Fruit fly (Drosophila melanogaster): Measurements from ENCODE around the gene CG45066.

Gene CG45066

dm6 chr3L:3071675-3072583 lies 39.1 kb downstream of the CG45066 start:
- TF ChIP-seq fd96Ca (GFP tag; IDR thresholded peaks at IDR 0.05) (no peak; the same call in 2 of the 3 replicates), Snoo (tag; optimal IDR thresholded peaks at IDR 0.05) (no peak), EcR (GFP tag; optimal IDR thresholded peaks at IDR 0.05) (no peak), CG8159 (tag; optimal IDR thresholded peaks at IDR 0.05) (peak; percentile 51), CG4496 (GFP tag; IDR thresholded peaks at IDR 0.05) (no peak), CG32121 (GFP tag; IDR thresholded peaks at IDR 0.05) (no peak), CG10348 (GFP tag; IDR thresholded peaks at IDR 0.05) (no peak), gl (tag; optimal IDR thresholded peaks at IDR 0.05) (no peak), CG8301 (tag; optimal IDR thresholded peaks at IDR 0.05) (peak; percentile 14), CG14655 (GFP tag; optimal IDR thresholded peaks at IDR 0.05) (peak; percentile 48), D1 (tag; optimal IDR thresholded peaks at IDR 0.05) (peak; percentile 61), Pif1B (GFP tag; optimal IDR thresholded peaks at IDR 0.05) (peak; percentile 25), CG15710 (tag; optimal IDR thresholded peaks at IDR 0.05) (peak; percentile 19), CG17806 (tag; optimal IDR thresholded peaks at IDR 0.05) (peak; percentile 58), rn (GFP tag; IDR thresholded peaks at IDR 0.05) (no peak), CG9948 (tag; optimal IDR thresholded peaks at IDR 0.05) (peak; percentile 69), CG12605 (GFP tag; IDR thresholded peaks at IDR 0.05) (0 out of 2 replicates have a peak, but pooled peaks have one; percentile 27), Ets98B (GFP tag; IDR thresholded peaks at IDR 0.05) (no peak; the same call in 1 of the 2 replicates), CG34367 (tag; optimal IDR thresholded peaks at IDR 0.05) (peak; percentile 16), CG13204 (GFP tag; optimal IDR thresholded peaks at IDR 0.05) (peak; percentile 19), Pif1A (GFP tag; optimal IDR thresholded peaks at IDR 0.05) (peak; percentile 48)

dm6 chr3L:3070274-3071204 lies 40.5 kb downstream of the CG45066 start, which contains the start of the genes CG32486 and PAN3:
Gene CG32486, minus strand, starts transcription at chr3L:3070839.
Gene PAN3, plus strand, starts transcription at chr3L:3071133.
- TF ChIP-seq CG17806 (tag; optimal IDR thresholded peaks at IDR 0.05) = no peak
- no peak for TF ChIP-seq CG10348 (GFP tag; IDR thresholded peaks at IDR 0.05)
- TF ChIP-seq gl (tag; optimal IDR thresholded peaks at IDR 0.05) = peak; percentile 10
- peak; percentile 49 for TF ChIP-seq EcR (GFP tag; optimal IDR thresholded peaks at IDR 0.05)
- peak; percentile 42 for TF ChIP-seq CG13204 (GFP tag; optimal IDR thresholded peaks at IDR 0.05)
- TF ChIP-seq CG34367 (tag; optimal IDR thresholded peaks at IDR 0.05) = peak; percentile 16
- TF ChIP-seq D1 (tag; optimal IDR thresholded peaks at IDR 0.05) = no peak
- TF ChIP-seq Ets98B (GFP tag; IDR thresholded peaks at IDR 0.05) = peak; percentile 36; the same call in 1 of the 2 replicates
- no peak for TF ChIP-seq Pif1B (GFP tag; optimal IDR thresholded peaks at IDR 0.05)
- TF ChIP-seq CG12605 (GFP tag; IDR thresholded peaks at IDR 0.05) = peak; percentile 28
- TF ChIP-seq Pif1A (GFP tag; optimal IDR thresholded peaks at IDR 0.05) = no peak
- TF ChIP-seq rn (GFP tag; IDR thresholded peaks at IDR 0.05) = no peak
- peak; percentile 7 for TF ChIP-seq CG15710 (tag; optimal IDR thresholded peaks at IDR 0.05)
- peak; percentile 26 for TF ChIP-seq CG8159 (tag; optimal IDR thresholded peaks at IDR 0.05)
- no peak for TF ChIP-seq Snoo (tag; optimal IDR thresholded peaks at IDR 0.05)
- 0 out of 3 replicates have a peak, but pooled peaks have one; percentile 48 for TF ChIP-seq CG4496 (GFP tag; IDR thresholded peaks at IDR 0.05)
- TF ChIP-seq CG32121 (GFP tag; IDR thresholded peaks at IDR 0.05) = no peak
- no peak for TF ChIP-seq CG14655 (GFP tag; optimal IDR thresholded peaks at IDR 0.05)
- peak; percentile 52; the same call in 1 of the 3 replicates for TF ChIP-seq fd96Ca (GFP tag; IDR thresholded peaks at IDR 0.05)
- TF ChIP-seq CG9948 (tag; optimal IDR thresholded peaks at IDR 0.05) = no peak
- peak; percentile 8 for TF ChIP-seq CG8301 (tag; optimal IDR thresholded peaks at IDR 0.05)

dm6 chr3L:3069774-3070173 lies 41.3 kb downstream of the CG45066 start:
- no peak for TF ChIP-seq D1 (tag; optimal IDR thresholded peaks at IDR 0.05)
- no peak for TF ChIP-seq CG17806 (tag; optimal IDR thresholded peaks at IDR 0.05)
- TF ChIP-seq CG12605 (GFP tag; IDR thresholded peaks at IDR 0.05) = no peak
- no peak for TF ChIP-seq CG32121 (GFP tag; IDR thresholded peaks at IDR 0.05)
- no peak for TF ChIP-seq CG4496 (GFP tag; IDR thresholded peaks at IDR 0.05)
- peak; percentile 4 for TF ChIP-seq EcR (GFP tag; optimal IDR thresholded peaks at IDR 0.05)
